Worm (Caenorhabditis elegans) whole organism, young adult: ENCODE results near the gene T27A8.2.

Experiments used
- D2030.7 ChIP-seq: fragments of 200-800 bp; sonication (Bioruptor generic); IDR thresholded peaks from 2 replicates; pipeline ENCODE4 v1.3.6; 2022; ENCODE audit warnings: missing genetic modification reagents, missing genetic modification characterization, missing compliant biosample characterization
- F37B4.10 ChIP-seq: fragments of 200-800 bp; sonication (Bioruptor generic); IDR thresholded peaks from 2 replicates; pipeline ENCODE4 v1.3.6; 2022; ENCODE audit warnings: missing genetic modification characterization, missing compliant biosample characterization
- F57A8.1 ChIP-seq: fragments of 200-800 bp; sonication (Bioruptor generic); optimal IDR thresholded peaks from 2 replicates; lab custom pipeline; 2018; ENCODE audit warnings: mild to moderate bottlenecking, missing genetic modification characterization, moderate library complexity, missing compliant biosample characterization
- K12H6.12 ChIP-seq: fragments of 200-800 bp; sonication (Bioruptor generic); optimal IDR thresholded peaks from 2 replicates; lab custom pipeline; 2018; ENCODE audit warnings: mild to moderate bottlenecking, missing genetic modification characterization, missing compliant biosample characterization
- T26A5.8 ChIP-seq: sonication (generic microtip); optimal IDR thresholded peaks from 2 replicates; lab custom pipeline; 2016; ENCODE audit warnings: missing genetic modification characterization, missing compliant biosample characterization
- Y53F4B.3 ChIP-seq: fragments of 200-800 bp; sonication (Bioruptor generic); IDR thresholded peaks from 2 replicates; pipeline ENCODE4 v1.3.6; 2022; ENCODE audit warnings: missing genetic modification reagents, missing genetic modification characterization, missing compliant biosample characterization
- Y53G8AR.9 ChIP-seq: fragments of 200-800 bp; sonication (Bioruptor generic); conservative IDR thresholded peaks from 2 replicates; pipeline ENCODE4 v1.3.6; 2022; ENCODE audit warnings: missing genetic modification reagents, missing genetic modification characterization, missing compliant biosample characterization
- akir-1 ChIP-seq: fragments of 200-800 bp; sonication (Bioruptor generic); optimal IDR thresholded peaks from 2 replicates; lab custom pipeline; 2018; ENCODE audit warnings: mild to moderate bottlenecking, missing genetic modification characterization, moderate library complexity, missing compliant biosample characterization
- attf-3 ChIP-seq: fragments of 200-800 bp; sonication (Bioruptor generic); conservative IDR thresholded peaks from 2 replicates; pipeline ENCODE4 v1.3.6; 2022; ENCODE audit warnings: missing genetic modification reagents, missing genetic modification characterization, missing compliant biosample characterization
- attf-6 ChIP-seq: fragments of 200-800 bp; sonication (Bioruptor generic); IDR thresholded peaks from 2 replicates; pipeline ENCODE4 v1.3.6; 2022; ENCODE audit warnings: missing genetic modification reagents, missing genetic modification characterization, missing compliant biosample characterization
- cebp-1 ChIP-seq, 2 experiments: fragments of 200-800 bp in 1 of 2; sonication (Bioruptor generic) in 1 of 2; sonication (generic microtip) in 1 of 2; IDR thresholded peaks in 1 of 2; optimal IDR thresholded peaks in 1 of 2; 2 replicates each; pipeline versions ENCODE4 v1.3.6 to Lab custom; 2017 to 2022; ENCODE audit warnings: missing compliant biosample characterization in 2 of 2, missing genetic modification characterization in 2 of 2, mild to moderate bottlenecking in 1 of 2, missing genetic modification reagents in 1 of 2, moderate library complexity in 1 of 2
- dox-1 ChIP-seq: fragments of 200-800 bp; sonication (Bioruptor generic); IDR thresholded peaks from 2 replicates; pipeline ENCODE4 v1.3.6; 2022; ENCODE audit warnings: missing genetic modification reagents, missing genetic modification characterization, missing compliant biosample characterization
- dpff-1 ChIP-seq: sonication (generic microtip); optimal IDR thresholded peaks from 2 replicates; lab custom pipeline; 2017; ENCODE audit warnings: mild to moderate bottlenecking, missing genetic modification characterization, missing compliant biosample characterization
- efl-1 ChIP-seq: fragments of 150-350 bp; optimal IDR thresholded peaks from 2 replicates; lab custom pipeline; 2014; ENCODE audit warnings: missing biosample characterization, missing genetic modification reagents, missing genetic modification characterization
- gei-17 ChIP-seq: fragments of 200-800 bp; sonication (Bioruptor generic); optimal IDR thresholded peaks from 2 replicates; lab custom pipeline; 2018; ENCODE audit warnings: mild to moderate bottlenecking, missing genetic modification characterization, missing compliant biosample characterization
- hmg-1.2 ChIP-seq: fragments of 200-800 bp; sonication (Bioruptor generic); IDR thresholded peaks from 2 replicates; pipeline ENCODE4 v1.3.6; 2022; ENCODE audit warnings: missing genetic modification reagents, missing genetic modification characterization, missing compliant biosample characterization
- lag-1 ChIP-seq: fragments of 200-800 bp; sonication (Bioruptor generic); IDR thresholded peaks from 2 replicates; pipeline ENCODE4 v1.3.6; 2022; ENCODE audit warnings: missing genetic modification reagents, missing genetic modification characterization, missing compliant biosample characterization
- let-526 ChIP-seq: fragments of 200-800 bp; sonication (Bioruptor generic); IDR thresholded peaks from 2 replicates; pipeline ENCODE4 v1.3.6; 2022; ENCODE audit warnings: missing genetic modification reagents, missing genetic modification characterization, missing compliant biosample characterization
- lin-26 ChIP-seq: fragments of 200-800 bp; sonication (Bioruptor generic); IDR thresholded peaks from 2 replicates; pipeline ENCODE4 v1.3.6; 2022; ENCODE audit warnings: missing genetic modification reagents, missing genetic modification characterization, missing compliant biosample characterization
- lir-1 ChIP-seq: fragments of 200-800 bp; sonication (Bioruptor generic); conservative IDR thresholded peaks from 2 replicates; pipeline ENCODE4 v1.3.6; 2022; ENCODE audit warnings: missing genetic modification reagents, missing genetic modification characterization, missing compliant biosample characterization
- mxl-1 ChIP-seq: sonication (generic microtip); optimal IDR thresholded peaks from 2 replicates; lab custom pipeline; 2016; ENCODE audit warnings: missing genetic modification characterization, missing compliant biosample characterization
- nhr-80 ChIP-seq: sonication (generic microtip); optimal IDR thresholded peaks from 2 replicates; lab custom pipeline; 2016; ENCODE audit warnings: missing genetic modification characterization, missing compliant biosample characterization
- pbrm-1 ChIP-seq: fragments of 200-800 bp; sonication (Bioruptor generic); IDR thresholded peaks from 2 replicates; pipeline ENCODE4 v1.3.6; 2022; ENCODE audit warnings: missing genetic modification reagents, missing genetic modification characterization, missing compliant biosample characterization
- rec-8 ChIP-seq, 2 experiments: sonication (generic microtip); optimal IDR thresholded peaks; 2 replicates each; lab custom pipeline; 2016; ENCODE audit warnings: mild to moderate bottlenecking in 2 of 2, missing genetic modification characterization in 2 of 2, missing genetic modification reagents in 2 of 2, missing genotype in 2 of 2, missing biosample characterization in 1 of 2, missing compliant biosample characterization in 1 of 2, moderate library complexity in 1 of 2
- snpc-1.3 ChIP-seq: sonication (generic microtip); optimal IDR thresholded peaks from 2 replicates; lab custom pipeline; 2017; ENCODE audit warnings: missing genetic modification characterization, mild to moderate bottlenecking, missing compliant biosample characterization, antibody characterized with exemption, moderate library complexity, missing genotype, missing genetic modification reagents; ENCODE audit not compliant: insufficient read depth
- snpc-3.4 ChIP-seq: sonication (generic microtip); optimal IDR thresholded peaks from 2 replicates; lab custom pipeline; 2017; ENCODE audit warnings: missing genetic modification characterization, mild to moderate bottlenecking, missing compliant biosample characterization, antibody characterized with exemption, moderate library complexity, missing genotype, missing genetic modification reagents
- snpc-4 ChIP-seq, 5 experiments: fragments of 150-350 bp in 1 of 5; sonication (generic microtip) in 4 of 5; optimal IDR thresholded peaks; 2 replicates each; lab custom pipeline; 2014 to 2018; ENCODE audit warnings: missing genetic modification characterization in 5 of 5, missing biosample characterization in 3 of 5, antibody characterized with exemption in 2 of 5, mild to moderate bottlenecking in 2 of 5, missing compliant biosample characterization in 2 of 5, missing genotype in 2 of 5, moderate library complexity in 2 of 5, missing genetic modification reagents in 1 of 5
- somi-1 ChIP-seq: fragments of 200-800 bp; sonication (Bioruptor generic); optimal IDR thresholded peaks from 2 replicates; lab custom pipeline; 2018; ENCODE audit warnings: mild to moderate bottlenecking, missing genetic modification characterization, missing compliant biosample characterization
- unc-62 ChIP-seq: fragments of 150-350 bp; optimal IDR thresholded peaks from 2 replicates; lab custom pipeline; 2014; ENCODE audit warnings: missing biosample characterization, missing genetic modification reagents, missing genetic modification characterization
- ztf-18 ChIP-seq: sonication (generic microtip); optimal IDR thresholded peaks from 2 replicates; lab custom pipeline; 2016; ENCODE audit warnings: missing genotype, mild to moderate bottlenecking, missing genetic modification characterization, missing compliant biosample characterization
- ztf-22 ChIP-seq: fragments of 200-800 bp; sonication (Bioruptor generic); optimal IDR thresholded peaks from 2 replicates; lab custom pipeline; 2018; ENCODE audit warnings: mild to moderate bottlenecking, missing genetic modification characterization, moderate library complexity, missing compliant biosample characterization
- ztf-25 ChIP-seq: fragments of 200-800 bp; sonication (Bioruptor generic); IDR thresholded peaks from 2 replicates; pipeline ENCODE4 v1.3.6; 2022; ENCODE audit warnings: missing genetic modification reagents, missing genetic modification characterization, missing compliant biosample characterization

The T27A8.2 gene

ce11 chrX:16056404-16056803 lies 2.3 kb downstream of the T27A8.2 start (continued):
- no peak for TF ChIP-seq D2030.7 (GFP tag; lab: Robert Waterston, UW)
- peak; percentile 59 for TF ChIP-seq snpc-4 (GFP tag; optimal IDR thresholded peaks at IDR 0.05; lab: Kevin White, UChicago)
- peak in 3 of 4 experiments; percentile 82 to 90 (median 89) for TF ChIP-seq snpc-4 (tag; optimal IDR thresholded peaks at IDR 0.05; lab: Kevin White, UChicago)
- peak; percentile 46 to 56 for TF ChIP-seq rec-8 (tag; optimal IDR thresholded peaks at IDR 0.05; lab: Kevin White, UChicago)
- TF ChIP-seq, all 124 proteins: peak for 87

ce11 chrX:16055245-16055644 lies 3.5 kb downstream of the T27A8.2 start, which contains the start of gene T27A8.7:
Gene T27A8.7 (plus strand): TSS chrX:16055545.
- no peak for TF ChIP-seq lag-1
- TF ChIP-seq K12H6.12 (tag; lab: Kevin White, UChicago): no peak
- no peak for TF ChIP-seq gei-17
- TF ChIP-seq Y53F4B.3 (GFP tag; lab: Robert Waterston, UW): no peak
- no peak for TF ChIP-seq lir-1 (GFP tag; lab: Robert Waterston, UW)
- no peak for TF ChIP-seq ztf-22
- no peak for TF ChIP-seq let-526
- TF ChIP-seq mxl-1 (tag; lab: Kevin White, UChicago): no peak
- no peak for TF ChIP-seq ztf-18 (tag; lab: Kevin White, UChicago)
- TF ChIP-seq T26A5.8 (tag; lab: Kevin White, UChicago): no peak
- TF ChIP-seq dpff-1 (tag; lab: Kevin White, UChicago): no peak
- no peak for TF ChIP-seq nhr-80 (tag; lab: Kevin White, UChicago)

- TF ChIP-seq rec-8 (tag; optimal IDR thresholded peaks at IDR 0.05; lab: Kevin White, UChicago) (no peak), snpc-1.3 (tag; lab: Kevin White, UChicago) (no peak), lag-1 (no peak), attf-6 (GFP tag; lab: Robert Waterston, UW) (no peak), unc-62 (GFP tag; lab: Kevin White, UChicago) (no peak), snpc-3.4 (no peak), Y53G8AR.9 (no peak), attf-3 (GFP tag; lab: Robert Waterston, UW) (no peak), F57A8.1 (GFP tag; lab: Kevin White, UChicago) (no peak), hmg-1.2 (GFP tag; lab: Robert Waterston, UW) (no peak), akir-1 (GFP tag; lab: Kevin White, UChicago) (no peak), somi-1 (no peak), efl-1 (GFP tag; lab: Kevin White, UChicago) (no peak), pbrm-1 (no peak), dox-1 (GFP tag; lab: Robert Waterston, UW) (no peak), ztf-25 (no peak)
Measured at ce11 chrX:16049573-16049972, 9.2 kb downstream of the T27A8.2 start, which contains the start of gene cpd-2. Gene cpd-2 (plus strand): TSS chrX:16049873.

- TF ChIP-seq lin-26 (no peak), cebp-1 (GFP tag; IDR thresholded peaks at IDR 0.05; lab: Robert Waterston, UW) (no peak), cebp-1 (tag; optimal IDR thresholded peaks at IDR 0.05; lab: Kevin White, UChicago) (no peak), F37B4.10 (GFP tag; lab: Robert Waterston, UW) (no peak), lag-1 (no peak)
Measured at ce11 chrX:16046379-16046778, 12.4 kb downstream of the T27A8.2 start.
